Fruit fly (Drosophila melanogaster) whole organism, embryonic: Measurements from ENCODE around the gene Ctr9.

Experiments used
- Aef1 ChIP-seq: fragments of 200-800 bp; sonication (Bioruptor generic); IDR thresholded peaks from 3 replicates; pipeline ENCODE4 v1.3.6; 2022; ENCODE audit warnings: missing biosample characterization, missing genetic modification characterization
- Antp ChIP-seq: fragments of 200-800 bp; sonication (Bioruptor generic); optimal IDR thresholded peaks from 3 replicates; lab custom pipeline; 2016; ENCODE audit warnings: missing biosample characterization, missing genetic modification characterization
- Bdp1 ChIP-seq: fragments of 200-800 bp; sonication (Bioruptor generic); optimal IDR thresholded peaks from 3 replicates; lab custom pipeline; 2016; ENCODE audit warnings: missing biosample characterization, missing genetic modification characterization
- CG10147 ChIP-seq: fragments of 200-800 bp; sonication (Bioruptor generic); optimal IDR thresholded peaks from 2 replicates; lab custom pipeline; 2019; ENCODE audit warnings: missing biosample characterization, mild to moderate bottlenecking, missing genetic modification characterization, moderate library complexity
- CG10959 ChIP-seq: fragments of 200-800 bp; sonication (Bioruptor generic); IDR thresholded peaks from 2 replicates; pipeline ENCODE4 v1.3.6; 2022; ENCODE audit warnings: missing biosample characterization, missing genetic modification characterization
- CG11247 ChIP-seq: fragments of 200-800 bp; sonication (Bioruptor generic); IDR thresholded peaks from 2 replicates; pipeline ENCODE4 v1.3.6; 2022; ENCODE audit warnings: missing biosample characterization, missing genetic modification characterization
- CG1647 ChIP-seq: fragments of 200-800 bp; sonication (Bioruptor generic); optimal IDR thresholded peaks from 3 replicates; lab custom pipeline; 2016; ENCODE audit warnings: missing biosample characterization, missing genetic modification characterization
- CG17568 ChIP-seq: fragments of 200-800 bp; sonication (Bioruptor generic); optimal IDR thresholded peaks from 2 replicates; lab custom pipeline; 2018; ENCODE audit warnings: missing biosample characterization, mild to moderate bottlenecking, missing genetic modification characterization, moderate library complexity
- CG17912 ChIP-seq: fragments of 200-800 bp; sonication (Bioruptor generic); optimal IDR thresholded peaks from 2 replicates; lab custom pipeline; 2018; ENCODE audit warnings: missing biosample characterization, mild to moderate bottlenecking, missing genetic modification characterization
- CG2120 ChIP-seq: fragments of 200-800 bp; sonication (Bioruptor generic); optimal IDR thresholded peaks from 3 replicates; lab custom pipeline; 2016; ENCODE audit warnings: missing biosample characterization, missing genetic modification characterization
- CG3065 ChIP-seq: fragments of 200-800 bp; sonication (Bioruptor generic); optimal IDR thresholded peaks from 2 replicates; lab custom pipeline; 2016; ENCODE audit warnings: missing biosample characterization, missing genetic modification characterization
- CG31365 ChIP-seq: fragments of 200-800 bp; sonication (Bioruptor generic); optimal IDR thresholded peaks from 2 replicates; lab custom pipeline; 2018; ENCODE audit warnings: missing biosample characterization, mild to moderate bottlenecking, missing genetic modification characterization
- CG31388 ChIP-seq: fragments of 200-800 bp; sonication (Bioruptor generic); optimal IDR thresholded peaks from 2 replicates; lab custom pipeline; 2016; ENCODE audit warnings: missing biosample characterization, missing genetic modification characterization
- CG3838 ChIP-seq: fragments of 200-800 bp; sonication (Bioruptor generic); optimal IDR thresholded peaks from 3 replicates; lab custom pipeline; 2016; ENCODE audit warnings: missing biosample characterization, missing genetic modification characterization
- CG4328 ChIP-seq: fragments of 200-800 bp; sonication (Bioruptor generic); optimal IDR thresholded peaks from 3 replicates; lab custom pipeline; 2017; ENCODE audit warnings: missing biosample characterization, missing genetic modification reagents, missing genetic modification characterization
- CG6272 ChIP-seq: fragments of 200-800 bp; sonication (Bioruptor generic); IDR thresholded peaks from 2 replicates; pipeline ENCODE4 v1.3.6; 2022; ENCODE audit warnings: missing biosample characterization, missing genetic modification characterization
- CG6765 ChIP-seq: fragments of 200-800 bp; sonication (Bioruptor generic); optimal IDR thresholded peaks from 3 replicates; lab custom pipeline; 2017; ENCODE audit warnings: missing biosample characterization, mild to moderate bottlenecking, missing genetic modification characterization
- CG8359 ChIP-seq: fragments of 200-800 bp; sonication (Bioruptor generic); optimal IDR thresholded peaks from 2 replicates; lab custom pipeline; 2017; ENCODE audit warnings: missing biosample characterization, mild to moderate bottlenecking, missing genetic modification characterization, borderline replicate concordance
- CG9817 ChIP-seq: fragments of 200-800 bp; sonication (Bioruptor generic); optimal IDR thresholded peaks from 2 replicates; lab custom pipeline; 2018; ENCODE audit warnings: missing biosample characterization, mild to moderate bottlenecking, missing genetic modification characterization, moderate library complexity
- Chrac-16 ChIP-seq: fragments of 200-800 bp; sonication (Bioruptor generic); optimal IDR thresholded peaks from 3 replicates; lab custom pipeline; 2016; ENCODE audit warnings: missing biosample characterization, missing genetic modification characterization
- Doc3 ChIP-seq: fragments of 200-800 bp; sonication (Bioruptor generic); IDR thresholded peaks from 3 replicates; pipeline ENCODE4 v1.3.6; 2022; ENCODE audit warnings: missing biosample characterization, missing genetic modification characterization; ENCODE audit not compliant: partially characterized antibody
- Dp ChIP-seq: fragments of 200-800 bp; sonication (Bioruptor generic); optimal IDR thresholded peaks from 2 replicates; lab custom pipeline; 2018; ENCODE audit warnings: missing biosample characterization, mild to moderate bottlenecking, missing genetic modification characterization, moderate library complexity
- Dref ChIP-seq: fragments of 200-800 bp; sonication (Bioruptor generic); IDR thresholded peaks from 2 replicates; pipeline ENCODE4 v1.3.6; 2022; ENCODE audit warnings: missing biosample characterization, missing genetic modification characterization
- Drgx ChIP-seq: fragments of 200-800 bp; sonication (Bioruptor generic); IDR thresholded peaks from 2 replicates; pipeline ENCODE4 v1.3.6; 2022; ENCODE audit warnings: missing biosample characterization, missing genetic modification characterization
- H2.0 ChIP-seq: fragments of 200-800 bp; sonication (Bioruptor generic); IDR thresholded peaks from 2 replicates; pipeline ENCODE4 v1.3.6; 2022; ENCODE audit warnings: missing biosample characterization, missing genetic modification characterization
- Hsf ChIP-seq: fragments of 200-800 bp; sonication (Bioruptor generic); optimal IDR thresholded peaks from 3 replicates; lab custom pipeline; 2016; ENCODE audit warnings: missing biosample characterization, missing genetic modification characterization
- Lim3 ChIP-seq: fragments of 200-800 bp; sonication (Bioruptor generic); IDR thresholded peaks from 2 replicates; pipeline ENCODE4 v1.3.6; 2022; ENCODE audit warnings: missing biosample characterization, missing genetic modification characterization
- MTF-1 ChIP-seq: fragments of 200-800 bp; sonication (Bioruptor generic); optimal IDR thresholded peaks from 2 replicates; lab custom pipeline; 2018; ENCODE audit warnings: missing biosample characterization, mild to moderate bottlenecking, missing genetic modification characterization, borderline replicate concordance
- Mad ChIP-seq: fragments of 200-800 bp; sonication (Bioruptor generic); optimal IDR thresholded peaks from 2 replicates; lab custom pipeline; 2016; ENCODE audit warnings: missing biosample characterization, missing genetic modification characterization
- NC2β ChIP-seq: fragments of 200-800 bp; sonication (Bioruptor generic); optimal IDR thresholded peaks from 2 replicates; lab custom pipeline; 2016; ENCODE audit warnings: missing biosample characterization, missing genetic modification characterization
- Rx ChIP-seq: fragments of 200-800 bp; sonication (Bioruptor generic); IDR thresholded peaks from 2 replicates; pipeline ENCODE4 v1.3.6; 2022; ENCODE audit warnings: missing biosample characterization, missing genetic modification characterization
- Tbp ChIP-seq: fragments of >200 bp; optimal IDR thresholded peaks from 2 replicates; lab custom pipeline; 2018; ENCODE audit warnings: missing biosample characterization, missing genetic modification characterization
- Xbp1 ChIP-seq: fragments of 200-800 bp; sonication (Bioruptor generic); optimal IDR thresholded peaks from 3 replicates; lab custom pipeline; 2016; ENCODE audit warnings: missing biosample characterization, mild to moderate bottlenecking, missing genetic modification characterization
- YL-1 ChIP-seq: fragments of 200-800 bp; sonication (Bioruptor generic); optimal IDR thresholded peaks from 3 replicates; lab custom pipeline; 2017; ENCODE audit warnings: missing biosample characterization, mild to moderate bottlenecking, missing genetic modification characterization
- amos ChIP-seq: fragments of 200-800 bp; sonication (Bioruptor generic); IDR thresholded peaks from 2 replicates; pipeline ENCODE4 v1.3.6; 2022; ENCODE audit warnings: missing biosample characterization, missing genetic modification characterization; ENCODE audit not compliant: partially characterized antibody
- az2 ChIP-seq: fragments of 200-800 bp; sonication (Bioruptor generic); optimal IDR thresholded peaks from 3 replicates; lab custom pipeline; 2016; ENCODE audit warnings: missing biosample characterization, missing genetic modification characterization
- cas ChIP-seq: fragments of 200-800 bp; sonication (Bioruptor generic); IDR thresholded peaks from 2 replicates; pipeline ENCODE4 v1.3.6; 2022; ENCODE audit warnings: missing biosample characterization, missing genetic modification characterization
- cato ChIP-seq: fragments of 200-800 bp; sonication (Bioruptor generic); optimal IDR thresholded peaks from 2 replicates; lab custom pipeline; 2016; ENCODE audit warnings: missing biosample characterization, missing genetic modification characterization, borderline replicate concordance
- ci ChIP-seq: fragments of 200-800 bp; sonication (Bioruptor generic); IDR thresholded peaks from 3 replicates; pipeline ENCODE4 v1.3.6; 2022; ENCODE audit warnings: missing biosample characterization, missing genetic modification characterization
- esg ChIP-seq: fragments of 200-800 bp; sonication (Bioruptor generic); conservative IDR thresholded peaks from 2 replicates; pipeline ENCODE4 v1.3.6; 2022; ENCODE audit warnings: missing biosample characterization, missing genetic modification characterization
- hb ChIP-seq: fragments of 200-800 bp; sonication (Bioruptor generic); IDR thresholded peaks from 3 replicates; pipeline ENCODE4 v1.3.6; 2022; ENCODE audit warnings: missing biosample characterization, missing genetic modification characterization; ENCODE audit not compliant: partially characterized antibody
- kay ChIP-seq: fragments of 200-800 bp; sonication (Bioruptor generic); optimal IDR thresholded peaks from 2 replicates; lab custom pipeline; 2016; ENCODE audit warnings: missing biosample characterization, missing genetic modification characterization
- mam ChIP-seq: fragments of 200-800 bp; sonication (Bioruptor generic); optimal IDR thresholded peaks from 3 replicates; lab custom pipeline; 2016; ENCODE audit warnings: missing biosample characterization, missing genetic modification characterization
- nau ChIP-seq: fragments of 200-800 bp; sonication (Bioruptor generic); optimal IDR thresholded peaks from 3 replicates; lab custom pipeline; 2017; ENCODE audit warnings: missing biosample characterization, mild to moderate bottlenecking, missing genetic modification characterization, missing genetic modification reagents
- otp ChIP-seq: fragments of 200-800 bp; sonication (Bioruptor generic); IDR thresholded peaks from 3 replicates; pipeline ENCODE4, ENCODE4 v1.3.6; 2022; ENCODE audit warnings: missing biosample characterization, missing genetic modification characterization
- pfk ChIP-seq: fragments of 200-800 bp; sonication (Bioruptor generic); optimal IDR thresholded peaks from 2 replicates; lab custom pipeline; 2018; ENCODE audit warnings: missing biosample characterization, mild to moderate bottlenecking, missing genetic modification characterization, moderate library complexity
- phol ChIP-seq: fragments of 200-800 bp; sonication (Bioruptor generic); optimal IDR thresholded peaks from 3 replicates; lab custom pipeline; 2018; ENCODE audit warnings: missing biosample characterization, mild to moderate bottlenecking, missing genetic modification characterization, moderate library complexity
- prd ChIP-seq, 3 experiments: fragments of >200 bp in 2 of 3; fragments of 200-800 bp in 1 of 3; sonication (Bioruptor generic) in 1 of 3; optimal IDR thresholded peaks in 2 of 3; IDR thresholded peaks in 1 of 3; 2 replicates in 2 of 3; 3 replicates in 1 of 3; pipeline versions ENCODE4 v1.3.6 to Lab custom; 2017 to 2022; ENCODE audit warnings: missing biosample characterization in 1 of 3, missing genetic modification characterization in 1 of 3
- shn ChIP-seq: fragments of 200-800 bp; sonication (Bioruptor generic); optimal IDR thresholded peaks from 3 replicates; lab custom pipeline; 2016; ENCODE audit warnings: missing biosample characterization, missing genetic modification characterization
- sug ChIP-seq: fragments of 200-800 bp; optimal IDR thresholded peaks from 2 replicates; lab custom pipeline; 2019; ENCODE audit warnings: missing biosample characterization, mild to moderate bottlenecking, missing genetic modification characterization, moderate library complexity
- tio ChIP-seq: fragments of 200-800 bp; sonication (Bioruptor generic); optimal IDR thresholded peaks from 2 replicates; lab custom pipeline; 2017; ENCODE audit warnings: missing biosample characterization, missing genetic modification characterization, inconsistent platforms

The Ctr9 gene

DNA sequence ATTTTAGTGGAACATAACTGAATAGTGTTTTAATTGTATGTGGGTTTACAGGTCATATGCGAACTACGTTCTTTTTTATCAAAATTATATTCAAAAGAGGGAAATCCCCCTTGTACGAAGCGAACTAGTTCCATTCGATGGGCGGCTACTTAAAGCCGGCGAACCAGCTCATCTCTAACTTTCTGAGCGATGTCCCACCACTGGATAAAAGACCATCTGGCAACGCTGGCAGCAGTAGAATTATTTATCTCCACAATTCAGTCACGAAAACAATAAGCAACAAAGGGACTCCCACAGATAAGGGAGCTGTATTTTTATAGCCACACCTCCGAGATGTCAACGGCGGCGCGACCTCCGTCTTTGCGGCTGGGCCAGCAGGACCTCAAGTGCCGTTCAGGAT is 11.3 kb upstream of the Ctr9 start, which contains the start of gene Rabex-5 (continued):
- TF ChIP-seq Tbp (GFP tag; lab: Kevin White, UChicago) (no peak), YL-1 (GFP tag; lab: Kevin White, UChicago) (peak; percentile 62), Dp (GFP tag; lab: Kevin White, UChicago) (peak; percentile 67), CG4328 (GFP tag; lab: Kevin White, UChicago) (no peak), CG31365 (tag; lab: Kevin White, UChicago) (no peak), shn (GFP tag; lab: Kevin White, UChicago) (peak; percentile 34), cas (no peak), amos (GFP tag; lab: Robert Waterston, UW) (peak; percentile 92), Lim3 (GFP tag; lab: Robert Waterston, UW) (no peak), CG31388 (no peak), kay (GFP tag; lab: Kevin White, UChicago) (no peak), CG10147 (GFP tag; lab: Kevin White, UChicago) (peak; percentile 6), H2.0 (GFP tag; lab: Robert Waterston, UW) (no peak; the same call in 1 of the 2 replicates), CG11247 (GFP tag; lab: Robert Waterston, UW) (no peak), Drgx (GFP tag; lab: Robert Waterston, UW) (no peak), Mad (GFP tag; lab: Kevin White, UChicago) (no peak), mam (GFP tag; lab: Kevin White, UChicago) (peak; percentile 54), CG9817 (tag; lab: Kevin White, UChicago) (no peak), CG1647 (GFP tag; lab: Kevin White, UChicago) (no peak), cato (GFP tag; lab: Kevin White, UChicago) (no peak), esg (GFP tag; lab: Robert Waterston, UW) (no peak), pfk (GFP tag; lab: Kevin White, UChicago) (no peak), CG8359 (no peak), Bdp1 (GFP tag; lab: Kevin White, UChicago) (no peak), CG6765 (GFP tag; lab: Kevin White, UChicago) (no peak), Xbp1 (GFP tag; lab: Kevin White, UChicago) (peak; percentile 62), CG17912 (peak; percentile 39), MTF-1 (GFP tag; lab: Kevin White, UChicago) (no peak), tio (GFP tag; lab: Kevin White, UChicago) (no peak), sug (no peak), nau (GFP tag; lab: Kevin White, UChicago) (no peak), ci (GFP tag; lab: Robert Waterston, UW) (peak; percentile 51; the same call in 1 of the 3 replicates), CG3838 (GFP tag; lab: Kevin White, UChicago) (no peak), Hsf (GFP tag; lab: Kevin White, UChicago) (peak; percentile 34), CG17568 (GFP tag; lab: Kevin White, UChicago) (no peak), Chrac-16 (GFP tag; lab: Kevin White, UChicago) (peak; percentile 3), CG10959 (GFP tag; lab: Robert Waterston, UW) (no peak), CG2120 (GFP tag; lab: Kevin White, UChicago) (peak; percentile 77), Rx (GFP tag; lab: Robert Waterston, UW) (no peak), CG3065 (GFP tag; lab: Kevin White, UChicago) (peak; percentile 11), CG6272 (GFP tag; lab: Robert Waterston, UW) (no peak), az2 (GFP tag; lab: Kevin White, UChicago) (peak; percentile 35), Dref (GFP tag; lab: Robert Waterston, UW) (peak; percentile 51), Antp (GFP tag; lab: Kevin White, UChicago) (peak; percentile 65), phol (peak; percentile 32), hb (GFP tag; lab: Robert Waterston, UW) (peak; percentile 71; the same call in 2 of the 3 replicates), prd (optimal IDR thresholded peaks at IDR 0.05; lab: Kevin White, UChicago) (no peak), prd (GFP tag; IDR thresholded peaks at IDR 0.05; lab: Robert Waterston, UW) (peak; percentile 20; the same call in 1 of the 3 replicates), Aef1 (GFP tag; lab: Robert Waterston, UW) (no peak), Doc3 (GFP tag; lab: Robert Waterston, UW) (peak; percentile 67), NC2β (GFP tag; lab: Kevin White, UChicago) (peak; percentile 50), otp (no peak)
